Worm (Caenorhabditis elegans) whole organism, L3 larva: Measurements from ENCODE around the gene wht-8.

Experiments used
- aly-2 ChIP-seq: fragments of 150-350 bp; optimal IDR thresholded peaks from 2 replicates; lab custom pipeline; 2014; ENCODE audit warnings: missing biosample characterization, missing genetic modification characterization
- ama-1 ChIP-seq: fragments of 150-350 bp; optimal IDR thresholded peaks from 2 replicates; lab custom pipeline; 2018
- ceh-28 ChIP-seq: fragments of 150-350 bp; optimal IDR thresholded peaks from 2 replicates; lab custom pipeline; 2014; ENCODE audit warnings: missing biosample characterization, missing genetic modification reagents, missing genetic modification characterization
- ceh-82 ChIP-seq: fragments of 150-350 bp; optimal IDR thresholded peaks from 2 replicates; lab custom pipeline; 2014; ENCODE audit warnings: missing biosample characterization, missing genetic modification characterization
- egl-5 ChIP-seq: fragments of 150-350 bp; optimal IDR thresholded peaks from 2 replicates; lab custom pipeline; 2017; ENCODE audit warnings: missing biosample characterization, missing genetic modification reagents, missing genetic modification characterization, inconsistent platforms
- eor-1 ChIP-seq, 2 experiments: fragments of 150-350 bp; optimal IDR thresholded peaks; 2 replicates each; lab custom pipeline; 2014 to 2018; ENCODE audit warnings: missing biosample characterization in 2 of 2, missing genetic modification characterization in 2 of 2
- fkh-10 ChIP-seq: sonication (generic microtip); optimal IDR thresholded peaks from 2 replicates; lab custom pipeline; 2017; ENCODE audit warnings: missing biosample characterization, missing genetic modification reagents, missing genetic modification characterization
- fkh-2 ChIP-seq: fragments of 150-350 bp; optimal IDR thresholded peaks from 2 replicates; lab custom pipeline; 2014; ENCODE audit warnings: missing biosample characterization, missing genetic modification reagents, missing genetic modification characterization
- fos-1 ChIP-seq: fragments of 150-350 bp; optimal IDR thresholded peaks from 2 replicates; lab custom pipeline; 2014; ENCODE audit warnings: missing biosample characterization, missing genetic modification characterization
- hmg-11 ChIP-seq: sonication (generic microtip); optimal IDR thresholded peaks from 2 replicates; lab custom pipeline; 2016; ENCODE audit warnings: missing genetic modification characterization, missing compliant biosample characterization
- jun-1 ChIP-seq: fragments of 150-350 bp; optimal IDR thresholded peaks from 2 replicates; lab custom pipeline; 2014; ENCODE audit warnings: missing biosample characterization, missing genetic modification reagents, missing genetic modification characterization
- lin-15B ChIP-seq: fragments of 150-350 bp; optimal IDR thresholded peaks from 2 replicates; lab custom pipeline; 2014; ENCODE audit warnings: missing biosample characterization, missing genetic modification characterization
- lin-39 ChIP-seq: fragments of 150-350 bp; optimal IDR thresholded peaks from 2 replicates; lab custom pipeline; 2018; ENCODE audit warnings: missing biosample characterization, missing genetic modification reagents, missing genetic modification characterization
- mdl-1 ChIP-seq: fragments of 150-350 bp; optimal IDR thresholded peaks from 2 replicates; lab custom pipeline; 2014; ENCODE audit warnings: missing biosample characterization, missing genetic modification characterization
- mml-1 ChIP-seq: fragments of 150-350 bp; sonication (generic microtip); optimal IDR thresholded peaks from 3 replicates; lab custom pipeline; 2014; ENCODE audit warnings: missing biosample characterization, missing genetic modification characterization
- nfya-1 ChIP-seq: sonication (generic microtip); optimal IDR thresholded peaks from 2 replicates; lab custom pipeline; 2017; ENCODE audit warnings: missing genetic modification characterization, mild to moderate bottlenecking, missing compliant biosample characterization, antibody characterized with exemption, moderate library complexity; ENCODE audit not compliant: insufficient read depth
- nhr-23 ChIP-seq: fragments of 150-350 bp; optimal IDR thresholded peaks from 2 replicates; lab custom pipeline; 2014; ENCODE audit warnings: missing biosample characterization, missing genetic modification reagents, missing genetic modification characterization
- nhr-237 ChIP-seq: fragments of 150-350 bp; optimal IDR thresholded peaks from 2 replicates; lab custom pipeline; 2014; ENCODE audit warnings: missing biosample characterization, missing genetic modification characterization
- nhr-28 ChIP-seq: fragments of 150-350 bp; optimal IDR thresholded peaks from 2 replicates; lab custom pipeline; 2014; ENCODE audit warnings: missing biosample characterization, missing genetic modification characterization
- nhr-43 ChIP-seq: sonication (generic microtip); optimal IDR thresholded peaks from 2 replicates; lab custom pipeline; 2016; ENCODE audit warnings: mild to moderate bottlenecking, missing genetic modification characterization, missing compliant biosample characterization; ENCODE audit not compliant: poor library complexity, severe bottlenecking
- nhr-67 ChIP-seq: fragments of 150-350 bp; optimal IDR thresholded peaks from 2 replicates; lab custom pipeline; 2014; ENCODE audit warnings: missing biosample characterization, missing genetic modification characterization
- nhr-76 ChIP-seq: fragments of 150-350 bp; sonication (generic microtip); optimal IDR thresholded peaks from 5 replicates; lab custom pipeline; 2014; ENCODE audit warnings: missing biosample characterization, missing genetic modification characterization
- pha-4 ChIP-seq: fragments of 150-350 bp; optimal IDR thresholded peaks from 2 replicates; lab custom pipeline; 2014; ENCODE audit warnings: missing biosample characterization, missing genetic modification reagents, missing genetic modification characterization
- pqm-1 ChIP-seq: fragments of 150-350 bp; optimal IDR thresholded peaks from 2 replicates; lab custom pipeline; 2017; ENCODE audit warnings: missing biosample characterization, missing genetic modification characterization, inconsistent platforms
- skn-1 ChIP-seq: fragments of 150-350 bp; optimal IDR thresholded peaks from 2 replicates; lab custom pipeline; 2014; ENCODE audit warnings: missing biosample characterization, missing genetic modification characterization
- snpc-4 ChIP-seq: fragments of 150-350 bp; optimal IDR thresholded peaks from 2 replicates; lab custom pipeline; 2014; ENCODE audit warnings: missing biosample characterization, missing genetic modification characterization
- unc-62 ChIP-seq: fragments of 150-350 bp; sonication (generic microtip); optimal IDR thresholded peaks from 4 replicates; lab custom pipeline; 2014; ENCODE audit warnings: missing biosample characterization, missing genetic modification reagents, missing genetic modification characterization
- zag-1 ChIP-seq: fragments of 150-350 bp; optimal IDR thresholded peaks from 2 replicates; lab custom pipeline; 2014; ENCODE audit warnings: missing biosample characterization, missing genetic modification characterization
- ztf-11 ChIP-seq: fragments of 150-350 bp; optimal IDR thresholded peaks from 2 replicates; lab custom pipeline; 2014; ENCODE audit warnings: missing biosample characterization, missing genetic modification characterization

The wht-8 gene

ce11 chrIII:11230581-11230980 lies 12.0 kb downstream of the wht-8 start:
- no peak for TF ChIP-seq ztf-11 (tag; lab: Kevin White, UChicago)
- peak; percentile 38 for TF ChIP-seq ceh-28 (tag; lab: Kevin White, UChicago)
- TF ChIP-seq, all 47 proteins: peak for 1

DNA sequence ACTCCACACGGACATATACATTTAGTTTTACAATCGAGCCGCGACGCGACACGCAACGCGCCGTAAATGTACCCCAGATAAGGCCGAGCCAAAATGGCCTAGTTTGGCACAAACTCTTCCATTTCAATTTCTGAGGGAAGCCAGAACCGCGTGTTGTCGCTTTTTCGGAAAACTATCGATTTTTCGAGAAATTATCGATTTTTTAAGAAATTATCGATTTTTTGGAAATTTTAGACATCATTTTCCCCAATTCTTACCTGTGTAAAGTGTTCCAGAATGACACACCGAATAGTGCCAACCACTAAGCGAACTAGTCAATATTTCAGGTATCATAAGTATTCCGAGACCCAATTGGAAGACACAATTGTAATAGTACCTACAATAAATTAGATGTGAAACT lies 12.8 kb downstream of the wht-8 start:
- TF ChIP-seq ceh-28 (tag; lab: Kevin White, UChicago) (peak; percentile 31), lin-15B (tag; lab: Kevin White, UChicago) (no peak)

DNA sequence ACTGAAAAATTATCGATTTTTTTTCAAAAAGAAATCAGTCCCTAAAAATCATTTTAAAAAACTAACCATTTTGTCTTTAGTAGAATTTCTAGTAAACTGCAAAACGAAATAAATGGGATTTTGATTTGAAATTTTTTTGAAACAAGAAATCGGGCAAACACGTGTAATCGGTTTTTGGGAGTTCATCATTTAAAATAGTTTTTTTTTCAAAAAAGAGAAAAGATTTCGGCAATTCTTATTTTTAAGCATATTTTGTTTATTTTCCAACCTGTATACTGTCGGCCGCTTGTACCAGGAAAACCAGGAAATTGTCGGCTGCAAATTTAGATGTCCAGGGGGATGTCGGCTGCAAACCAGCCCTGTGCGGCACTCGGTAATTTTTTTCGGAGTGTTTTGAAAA lies 13.4 kb downstream of the wht-8 start, which contains the start of gene elo-8:
elo-8 (minus strand) TSS at position 101 of the 400 bp plus-strand sequence.
- no peak for TF ChIP-seq unc-62
- TF ChIP-seq, all 47 proteins: peak for 0

DNA sequence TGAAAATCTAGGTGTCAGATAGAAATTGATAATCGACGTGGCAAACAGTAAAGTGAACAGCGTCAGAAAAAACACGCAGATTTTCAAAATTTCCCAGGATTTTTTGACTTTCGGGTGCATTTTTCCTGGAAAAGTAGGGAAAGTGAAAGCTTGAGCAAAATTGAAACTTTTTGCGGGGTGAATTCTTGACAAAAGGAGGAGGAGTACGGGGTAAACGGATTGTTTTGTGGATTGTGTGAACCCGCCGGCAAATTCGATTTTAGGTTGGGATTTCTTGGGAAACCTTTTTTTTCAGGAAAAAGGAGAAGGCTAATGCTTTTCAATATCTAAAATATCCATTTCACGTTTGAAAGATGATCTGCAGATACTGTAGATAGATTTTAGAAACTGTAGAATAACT lies 16.2 kb downstream of the wht-8 start, which contains the start of gene Y47D3A.34:
Y47D3A.34 (minus strand) TSS at position 120 of the 400 bp plus-strand sequence.
- TF ChIP-seq fkh-2 (tag; lab: Kevin White, UChicago) = no peak
- peak; percentile 85 for TF ChIP-seq fkh-10 (GFP tag; lab: Kevin White, UChicago)

DNA sequence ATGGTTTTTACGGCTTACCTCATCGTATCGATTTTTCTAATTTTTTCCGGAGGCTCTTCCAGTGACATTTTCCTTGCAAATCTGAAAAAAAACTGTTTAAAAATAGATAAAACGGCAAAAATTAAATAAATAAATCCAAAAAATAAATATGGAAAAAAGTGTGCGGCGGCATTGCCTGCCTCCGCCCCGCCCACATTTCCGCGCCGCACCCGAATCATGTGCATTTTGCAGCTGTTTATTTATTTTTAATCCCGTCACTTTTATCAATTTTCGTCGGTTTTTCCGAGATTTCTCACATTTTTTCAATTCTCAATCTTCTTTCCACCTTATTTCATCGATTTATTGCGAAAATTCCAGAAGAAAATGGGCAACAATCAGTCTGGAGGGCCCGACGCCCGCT lies 18.2 kb downstream of the wht-8 start, which contains the start of the genes Y47D3A.14 and aakb-2:
Y47D3A.14 (minus strand) TSS at position 81 of the 400 bp plus-strand sequence.
aakb-2 (plus strand) TSS at position 356 of the 400 bp plus-strand sequence.
- TF ChIP-seq mdl-1 (tag; lab: Kevin White, UChicago) = no peak
- TF ChIP-seq aly-2 (tag; lab: Kevin White, UChicago) = no peak
- no peak for TF ChIP-seq nhr-237 (tag; lab: Kevin White, UChicago)
- peak; percentile 78 for TF ChIP-seq nfya-1 (tag; lab: Kevin White, UChicago)
- no peak for TF ChIP-seq ztf-11 (tag; lab: Kevin White, UChicago)
- TF ChIP-seq eor-1 (tag; optimal IDR thresholded peaks at IDR 0.05; lab: Kevin White, UChicago) = no peak
- peak; percentile 16 for TF ChIP-seq nhr-23 (tag; lab: Kevin White, UChicago)
- peak; percentile 60 for TF ChIP-seq snpc-4 (tag; lab: Kevin White, UChicago)
- TF ChIP-seq skn-1 (tag; lab: Kevin White, UChicago) = peak; percentile 4
- peak; percentile 86 for TF ChIP-seq hmg-11 (tag; lab: Kevin White, UChicago)
- TF ChIP-seq lin-39 = peak; percentile 19
- TF ChIP-seq lin-15B (tag; lab: Kevin White, UChicago) = peak; percentile 18
- TF ChIP-seq egl-5 (tag; lab: Kevin White, UChicago) = no peak
- TF ChIP-seq nhr-76 = no peak
- TF ChIP-seq pha-4 = peak; percentile 87
- peak; percentile 43 for TF ChIP-seq ama-1

ce11 chrIII:11237741-11238140 lies 19.1 kb downstream of the wht-8 start:
- TF ChIP-seq nhr-28 (tag; lab: Kevin White, UChicago) (no peak), nhr-23 (tag; lab: Kevin White, UChicago) (no peak), mml-1 (tag; lab: Kevin White, UChicago) (no peak), fkh-10 (GFP tag; lab: Kevin White, UChicago) (no peak), nhr-43 (tag; lab: Kevin White, UChicago) (no peak), zag-1 (no peak), lin-15B (tag; lab: Kevin White, UChicago) (no peak), jun-1 (tag; lab: Kevin White, UChicago) (no peak), pqm-1 (tag; lab: Kevin White, UChicago) (no peak), egl-5 (tag; lab: Kevin White, UChicago) (no peak), nhr-67 (tag; lab: Kevin White, UChicago) (no peak), ceh-82 (tag; lab: Kevin White, UChicago) (no peak), ama-1 (no peak), nfya-1 (tag; lab: Kevin White, UChicago) (no peak), unc-62 (no peak)

ce11 chrIII:11238309-11238708 lies 19.7 kb downstream of the wht-8 start:
- TF ChIP-seq fos-1 (tag; lab: Kevin White, UChicago) = no peak
- TF ChIP-seq nfya-1 (tag; lab: Kevin White, UChicago) = peak; percentile 87
- no peak for TF ChIP-seq nhr-237 (tag; lab: Kevin White, UChicago)
